Worm (Caenorhabditis elegans): Measurements from ENCODE around the gene test-1.

DNA sequence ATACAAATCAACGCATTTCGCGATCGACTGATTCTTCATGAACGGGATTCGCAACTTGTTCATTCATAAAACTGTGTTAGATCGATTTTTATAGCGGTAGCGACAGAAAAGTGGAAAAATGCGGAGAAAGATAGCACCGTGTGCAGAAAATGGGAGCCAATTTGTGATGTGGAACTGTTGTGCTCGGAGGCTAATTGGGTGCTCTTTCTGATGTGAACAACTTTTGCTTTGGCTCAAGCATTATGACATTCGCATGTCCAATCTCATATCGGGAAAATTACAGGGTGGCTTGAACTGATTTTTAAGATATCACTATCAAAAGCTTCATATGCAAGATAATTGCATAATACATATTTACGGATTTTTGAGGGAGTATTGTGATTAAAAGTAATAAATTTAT, 37.0 kb upstream of the test-1 start, which contains the start of gene C23H5.11:
- no peak for TF ChIP-seq tab-1 (GFP tag; IDR thresholded peaks at IDR 0.05)
- no peak for TF ChIP-seq flt-1 (GFP tag; IDR thresholded peaks at IDR 0.05)
- no peak for TF ChIP-seq ztf-29 (GFP tag; IDR thresholded peaks at IDR 0.05)
- no peak for TF ChIP-seq cog-1 (tag; optimal IDR thresholded peaks at IDR 0.05)
- TF ChIP-seq klf-2 (GFP tag; conservative IDR thresholded peaks at IDR 0.05) = no peak
- TF ChIP-seq T22C8.4 (GFP tag; IDR thresholded peaks at IDR 0.05) = no peak
